Worm (Caenorhabditis elegans): ENCODE data around the gene H11E01.2.

Gene H11E01.2

ce11 chrX:1643442-1644096 lies 22.7 kb downstream of the H11E01.2 start (continued):
- TF ChIP-seq lin-35 (GFP tag; optimal IDR thresholded peaks at IDR 0.05) (peak in 1 of 3 experiments; percentile 35), sea-2 (GFP tag; IDR thresholded peaks at IDR 0.05) (no peak), hrde-1 (tag; optimal IDR thresholded peaks at IDR 0.05; ENCODE audit: borderline replicate concordance) (no peak), ztf-3 (GFP tag; optimal IDR thresholded peaks at IDR 0.05) (no peak), nhr-179 (tag; optimal IDR thresholded peaks at IDR 0.05) (no peak), nhr-27 (tag; optimal IDR thresholded peaks at IDR 0.05) (no peak), tbx-9 (tag; optimal IDR thresholded peaks at IDR 0.05; ENCODE audit: borderline replicate concordance) (no peak), snpc-1.3 (tag; optimal IDR thresholded peaks at IDR 0.05; ENCODE audit: insufficient read depth) (peak; percentile 66), ztf-6 (GFP tag; IDR thresholded peaks at IDR 0.05) (no peak), ztf-22 (GFP tag; optimal IDR thresholded peaks at IDR 0.05) (no peak), hmg-20 (GFP tag; IDR thresholded peaks at IDR 0.05) (no peak), ceh-91 (GFP tag; IDR thresholded peaks at IDR 0.05) (no peak), athp-1 (tag; optimal IDR thresholded peaks at IDR 0.05) (no peak), B0261.1 (tag; optimal IDR thresholded peaks at IDR 0.05) (peak; percentile 46), mcd-1 (GFP tag; IDR thresholded peaks at IDR 0.05) (no peak), mel-28 (tag; optimal IDR thresholded peaks at IDR 0.05; ENCODE audit: borderline replicate concordance) (no peak), lsy-27 (tag; optimal IDR thresholded peaks at IDR 0.05; ENCODE audit: borderline replicate concordance, insufficient read depth) (no peak), tbp1 (GFP tag; optimal IDR thresholded peaks at IDR 0.05) (peak; percentile 54), madf-3 (GFP tag; IDR thresholded peaks at IDR 0.05) (no peak)

DNA sequence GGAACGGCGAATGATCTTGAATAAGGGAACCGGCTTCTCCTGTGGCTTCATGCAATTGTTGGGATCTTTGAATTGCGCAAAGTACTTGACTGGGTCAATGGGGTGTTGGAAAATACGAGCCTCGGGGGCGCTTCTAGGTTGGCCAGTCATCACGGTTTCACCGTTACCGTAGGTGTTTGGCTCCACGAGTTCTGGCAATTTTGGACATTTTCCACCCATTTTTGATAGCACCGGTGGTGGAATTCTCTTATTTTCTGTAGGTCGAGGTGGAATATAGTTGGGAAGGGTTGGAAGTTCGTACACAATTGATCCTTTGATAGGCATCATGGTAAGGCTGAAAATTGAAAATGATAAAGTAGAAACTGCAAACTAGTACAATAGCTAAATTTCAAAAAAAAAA lies 30.8 kb downstream of the H11E01.2 start, which contains the start of gene ZK380.4:
Gene ZK380.4, minus strand, starts transcription at position 327 of the 400 bp plus-strand sequence.
- no peak for TF ChIP-seq Y67H2A.10 (GFP tag; conservative IDR thresholded peaks at IDR 0.05)

DNA sequence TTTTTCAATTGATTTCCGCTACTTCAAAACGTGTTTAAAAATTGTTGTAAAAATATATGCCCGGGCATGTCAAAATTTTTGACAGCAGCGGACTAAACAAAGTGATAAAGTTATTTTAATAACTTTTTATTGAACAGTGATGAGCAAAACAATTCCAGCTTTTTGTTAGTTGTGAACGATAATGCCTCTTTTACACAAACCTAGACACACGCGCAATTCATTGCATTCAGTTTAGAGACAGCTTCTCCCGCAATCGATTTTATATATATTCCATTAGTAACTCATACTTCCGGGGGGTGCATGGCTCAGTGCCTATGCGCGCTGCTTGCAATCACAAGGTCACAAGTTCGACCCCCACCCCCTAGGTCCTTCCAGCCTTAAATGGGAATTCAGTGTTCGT lies 33.3 kb downstream of the H11E01.2 start, which contains the start of gene ZK380.6:
Gene ZK380.6, plus strand, starts transcription at position 301 of the 400 bp plus-strand sequence.
- TF ChIP-seq rpc-1 (optimal IDR thresholded peaks at IDR 0.05) (peak; percentile 35), rpc-1 (tag; optimal IDR thresholded peaks at IDR 0.05) (peak; percentile 67), ceh-58 (GFP tag; IDR thresholded peaks at IDR 0.05) (no peak), B0261.1 (tag; optimal IDR thresholded peaks at IDR 0.05) (peak; percentile 25)

- TF ChIP-seq nhr-80 (tag; optimal IDR thresholded peaks at IDR 0.05) = no peak
- TF ChIP-seq K11D2.4 (GFP tag; IDR thresholded peaks at IDR 0.05) = no peak
- TF ChIP-seq egrh-3 (GFP tag; IDR thresholded peaks at IDR 0.05) = no peak
- TF ChIP-seq D2030.7 (GFP tag; IDR thresholded peaks at IDR 0.05) = no peak
- TF ChIP-seq athp-1 (tag; optimal IDR thresholded peaks at IDR 0.05) = no peak
- no peak for TF ChIP-seq pbrm-1 (GFP tag; IDR thresholded peaks at IDR 0.05)
- no peak for TF ChIP-seq ceh-58 (GFP tag; IDR thresholded peaks at IDR 0.05)
- TF ChIP-seq him-1 (tag; optimal IDR thresholded peaks at IDR 0.05) = no peak
- no peak for TF ChIP-seq pha-4 (tag; optimal IDR thresholded peaks at IDR 0.05)
- no peak for TF ChIP-seq tbp1 (GFP tag; optimal IDR thresholded peaks at IDR 0.05)
Measured at ce11 chrX:1655207-1655606, 34.4 kb downstream of the H11E01.2 start, which contains the start of gene tbx-32. Gene tbx-32 (plus strand): TSS chrX:1655507.

DNA sequence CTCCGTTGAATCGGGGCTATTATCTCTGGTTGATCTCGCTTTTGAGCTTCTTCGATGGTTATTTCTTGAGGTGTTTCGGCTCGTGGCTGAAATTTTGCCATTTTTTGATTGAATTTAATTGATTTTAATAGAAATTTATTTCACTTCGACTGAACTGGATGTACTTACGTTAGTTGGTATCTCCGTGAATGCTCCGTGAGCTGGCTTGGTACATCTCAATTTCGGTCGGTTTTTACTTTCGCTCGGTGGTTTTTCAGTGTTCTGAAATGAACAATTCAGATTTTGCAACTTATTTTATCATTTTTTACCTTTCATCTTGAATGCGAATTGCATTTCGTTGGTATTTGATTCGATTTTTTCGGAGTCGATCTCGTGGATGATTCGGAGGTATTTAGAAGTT lies 44.1 kb downstream of the H11E01.2 start, which contains the start of gene R09H3.2:
Gene R09H3.2, minus strand, starts transcription at position 101 of the 400 bp plus-strand sequence.
- TF ChIP-seq snpc-1.1 (tag; optimal IDR thresholded peaks at IDR 0.05; ENCODE audit: insufficient read depth) (no peak), F57A8.1 (GFP tag; optimal IDR thresholded peaks at IDR 0.05) (no peak), let-607 (tag; optimal IDR thresholded peaks at IDR 0.05) (no peak), nhr-179 (tag; optimal IDR thresholded peaks at IDR 0.05) (no peak), egl-18 (GFP tag; IDR thresholded peaks at IDR 0.05) (no peak), aptf-3 (GFP tag; IDR thresholded peaks at IDR 0.05) (no peak), nfya-2 (GFP tag; IDR thresholded peaks at IDR 0.05) (no peak), ccch-3 (GFP tag; optimal IDR thresholded peaks at IDR 0.05) (no peak), repo-1 (tag; optimal IDR thresholded peaks at IDR 0.05) (no peak), ceh-79 (tag; optimal IDR thresholded peaks at IDR 0.05) (no peak)

Measured in whole organism, young adult.